Worm (Caenorhabditis elegans): ENCODE results near the gene C18D11.9.
"Not testable (repeated sequence)": the region's sequence is repeated elsewhere in the genome, so short reads cannot be mapped to it uniquely, and the experiment has no call there.

Gene C18D11.9

DNA sequence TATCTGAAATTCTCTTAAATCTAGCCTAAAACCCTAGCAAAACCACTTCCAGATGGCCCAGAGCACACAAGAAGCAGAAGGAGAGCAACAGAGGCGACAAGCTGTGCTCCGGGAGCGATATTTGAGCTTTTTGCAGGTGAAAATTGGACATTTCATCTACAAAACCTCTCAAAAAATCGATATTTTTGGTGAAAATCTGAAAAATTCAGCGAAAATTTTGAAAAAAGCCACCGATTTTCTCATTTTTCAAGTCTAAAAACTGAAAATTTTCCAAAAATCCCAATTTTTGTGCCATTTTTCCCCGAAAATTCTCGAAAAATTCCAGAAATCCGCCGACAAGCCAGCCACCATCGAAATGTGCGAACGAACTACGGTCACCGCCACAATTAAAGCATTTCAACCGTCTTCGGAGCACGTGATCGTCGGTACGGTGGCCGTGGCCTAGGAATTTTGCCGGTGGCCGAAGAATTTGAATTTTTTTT lies 28.7 kb upstream of the C18D11.9 start, which contains the start of gene C24H11.5:
TSS of gene C24H11.5 (plus strand) at position 51 of the 482 bp plus-strand sequence.
- TF ChIP-seq php-3 (GFP tag; IDR thresholded peaks at IDR 0.05): no peak
- peak in 1 of 2 experiments; percentile 77 for TF ChIP-seq unc-62 (GFP tag; optimal IDR thresholded peaks at IDR 0.05 in 1 of 2)
- TF ChIP-seq unc-62 (tag; optimal IDR thresholded peaks at IDR 0.05): no peak
- TF ChIP-seq ama-1 (optimal IDR thresholded peaks at IDR 0.05): no peak
- TF ChIP-seq nhr-102 (tag; optimal IDR thresholded peaks at IDR 0.05): no peak
- no peak for TF ChIP-seq lin-15B (tag; optimal IDR thresholded peaks at IDR 0.05)
- no peak for TF ChIP-seq unc-130 (GFP tag; optimal IDR thresholded peaks at IDR 0.05)
- TF ChIP-seq spr-3 (GFP tag; optimal IDR thresholded peaks at IDR 0.05): no peak
- peak; percentile 26 for TF ChIP-seq mes-2 (tag; optimal IDR thresholded peaks at IDR 0.05; ENCODE audit: poor library complexity, severe bottlenecking)

DNA sequence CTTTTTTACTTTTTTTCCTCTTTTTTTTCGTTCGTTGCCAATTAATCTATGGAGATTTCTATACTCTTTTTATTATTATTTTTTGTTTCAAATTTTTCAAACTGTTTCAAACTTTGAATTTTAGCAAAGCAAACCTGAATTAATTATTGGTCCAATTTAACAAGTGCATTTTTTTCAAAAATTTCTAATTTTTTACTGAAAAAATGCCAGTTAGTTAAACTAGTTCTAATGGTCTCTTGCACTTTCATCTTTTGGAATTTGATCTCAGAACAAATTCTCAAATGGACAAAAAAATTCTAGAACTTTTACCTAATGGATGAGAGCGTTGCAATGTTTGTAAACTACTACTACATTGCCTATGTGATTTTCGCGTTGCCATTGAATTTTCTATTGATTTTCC lies 27.1 kb upstream of the C18D11.9 start, which contains the start of gene srd-74:
TSS of gene srd-74 (plus strand) at position 301 of the 400 bp plus-strand sequence.
- TF ChIP-seq aha-1 (tag) (peak; percentile 58), ceh-62 (tag; optimal IDR thresholded peaks at IDR 0.05) (no peak), gei-8 (GFP tag; optimal IDR thresholded peaks at IDR 0.05) (no peak), lir-3 (tag; optimal IDR thresholded peaks at IDR 0.05) (no peak), egl-27 (tag; optimal IDR thresholded peaks at IDR 0.05) (no peak), ztf-11 (tag; optimal IDR thresholded peaks at IDR 0.05) (no peak), php-3 (GFP tag; IDR thresholded peaks at IDR 0.05) (no peak)

ce11 chrIII:11785961-11786360 lies 23.0 kb upstream of the C18D11.9 start, which contains the start of gene tbx-38:
Gene tbx-38, minus strand, starts transcription at chrIII:11786061.
- TF ChIP-seq F37D6.2 (tag; optimal IDR thresholded peaks at IDR 0.05) (no peak), lin-29 (GFP tag; IDR thresholded peaks at IDR 0.05) (no peak), tag-97 (GFP tag; IDR thresholded peaks at IDR 0.05) (no peak), lim-7 (GFP tag; IDR thresholded peaks at IDR 0.05) (0 out of 2 replicates have a peak, but pooled peaks have one; percentile 39), F26F4.8 (GFP tag; conservative IDR thresholded peaks at IDR 0.05) (no peak), lir-3 (tag; optimal IDR thresholded peaks at IDR 0.05) (no peak)

DNA sequence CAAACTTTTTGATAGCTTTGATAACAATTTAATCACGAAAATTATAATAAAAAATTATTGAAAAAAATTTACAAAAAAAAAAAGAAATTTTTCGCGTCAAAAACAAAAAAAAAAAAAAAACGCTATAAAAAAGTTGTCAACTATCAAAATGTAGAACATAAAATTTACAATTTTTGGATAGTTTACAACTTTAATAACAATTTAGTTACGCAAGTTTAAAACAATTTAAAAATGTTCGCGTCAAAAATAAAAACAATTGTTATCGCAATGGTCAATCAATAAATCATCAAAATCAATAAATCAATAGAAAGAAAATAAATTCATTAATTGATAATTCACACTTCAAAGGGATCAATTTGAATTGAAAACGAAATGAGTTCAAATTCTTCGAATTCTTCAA lies 21.5 kb upstream of the C18D11.9 start, which contains the start of gene C24H11.1:
TSS of gene C24H11.1 (plus strand) at position 301 of the 400 bp plus-strand sequence.
- not testable (repeated sequence) for TF ChIP-seq egl-43 (GFP tag; IDR thresholded peaks at IDR 0.05); ama-1 (optimal IDR thresholded peaks at IDR 0.05); lir-3 (tag; optimal IDR thresholded peaks at IDR 0.05)

ce11 chrIII:11789480-11789879 lies 19.4 kb upstream of the C18D11.9 start:
- no peak for TF ChIP-seq R02D3.7 (tag; optimal IDR thresholded peaks at IDR 0.05)
- no peak for TF ChIP-seq dmd-6 (GFP tag; IDR thresholded peaks at IDR 0.05)
- no peak for TF ChIP-seq vab-7 (GFP tag; IDR thresholded peaks at IDR 0.05)
- no peak for TF ChIP-seq nhr-48 (tag; optimal IDR thresholded peaks at IDR 0.05)
- no peak for TF ChIP-seq zfp-3 (GFP tag; conservative IDR thresholded peaks at IDR 0.05)
- TF ChIP-seq lin-13 (GFP tag; optimal IDR thresholded peaks at IDR 0.05): no peak
- TF ChIP-seq daf-16 (GFP tag; optimal IDR thresholded peaks at IDR 0.05): no peak
- no peak for TF ChIP-seq daf-16 (tag; optimal IDR thresholded peaks at IDR 0.05)
- TF ChIP-seq hmg-1.1 (GFP tag; IDR thresholded peaks at IDR 0.05): no peak
- TF ChIP-seq unc-39 (tag; optimal IDR thresholded peaks at IDR 0.05): no peak
- no peak for TF ChIP-seq nhr-102 (tag; optimal IDR thresholded peaks at IDR 0.05)
- TF ChIP-seq T20F7.1 (GFP tag; optimal IDR thresholded peaks at IDR 0.05): no peak
- no peak for TF ChIP-seq unc-62 (GFP tag; optimal IDR thresholded peaks at IDR 0.05 in 1 of 2)
- TF ChIP-seq unc-62 (tag; optimal IDR thresholded peaks at IDR 0.05): no peak
- no peak for TF ChIP-seq nhr-11 (tag; optimal IDR thresholded peaks at IDR 0.05)
- no peak for TF ChIP-seq lin-1 (GFP tag; IDR thresholded peaks at IDR 0.05)
- no peak for TF ChIP-seq mdl-1 (tag; optimal IDR thresholded peaks at IDR 0.05)
- no peak for TF ChIP-seq nhr-10 (tag; optimal IDR thresholded peaks at IDR 0.05)
- no peak for TF ChIP-seq ama-1 (optimal IDR thresholded peaks at IDR 0.05)
- TF ChIP-seq D1046.2 (GFP tag; IDR thresholded peaks at IDR 0.05): no peak
- no peak for TF ChIP-seq gei-8 (GFP tag; optimal IDR thresholded peaks at IDR 0.05)

Data from whole organism, L4 larva.